Worm (Caenorhabditis elegans) whole organism, midembryonic: Measurements from ENCODE around the gene srx-32.

Source experiments
- tab-1 ChIP-seq: fragments of 200-800 bp; sonication (Bioruptor generic); IDR thresholded peaks from 2 replicates; pipeline ENCODE4 v1.3.6; 2022; ENCODE audit warnings: missing genetic modification characterization, missing compliant biosample characterization
- ztf-23 ChIP-seq: fragments of 200-800 bp; sonication (Bioruptor generic); IDR thresholded peaks from 2 replicates; pipeline ENCODE4 v1.3.6; 2022; ENCODE audit warnings: missing genetic modification reagents, missing genetic modification characterization, missing compliant biosample characterization
- ztf-29 ChIP-seq: fragments of 200-800 bp; sonication (Bioruptor generic); IDR thresholded peaks from 2 replicates; pipeline ENCODE4 v1.3.6; 2022; ENCODE audit warnings: missing genetic modification reagents, missing genetic modification characterization, missing compliant biosample characterization

- no peak for TF ChIP-seq tab-1 (GFP tag; lab: Robert Waterston, UW)
- TF ChIP-seq ztf-29 (GFP tag; lab: Robert Waterston, UW): no peak
- no peak for TF ChIP-seq ztf-23 (GFP tag; lab: Robert Waterston, UW)
These were observed 34.4 kb upstream of the srx-32 start, which contains the start of gene K09C6.9 for ce11 chrV:854966-855365.
